Worm (Caenorhabditis elegans): ENCODE measurements around the gene nhr-110.

nhr-110 gene

DNA sequence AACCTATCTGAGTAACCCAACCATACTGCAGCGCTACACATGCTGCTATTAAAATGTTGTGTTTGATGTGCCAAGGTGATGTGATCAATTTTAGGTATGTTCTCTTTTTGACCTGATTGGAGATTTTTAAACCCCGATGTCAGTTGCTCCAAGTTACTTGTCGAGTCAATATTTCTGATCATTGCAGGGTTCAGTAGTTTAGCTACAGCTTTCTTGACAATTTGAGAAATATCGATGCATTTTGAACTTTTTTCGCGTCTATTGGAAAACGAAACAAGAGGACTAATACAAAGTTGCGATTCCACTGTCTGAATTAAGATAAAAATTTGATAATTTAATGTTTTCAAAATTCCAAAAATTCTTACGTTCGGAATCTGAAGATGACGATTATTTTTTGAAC lies 811 bp downstream of the nhr-110 start:
- TF ChIP-seq mec-3 (tag; optimal IDR thresholded peaks at IDR 0.05; ENCODE audit: borderline replicate concordance) (no peak), hlh-13 (GFP tag; optimal IDR thresholded peaks at IDR 0.05) (no peak), sox-2 (GFP tag; IDR thresholded peaks at IDR 0.05) (no peak), fkh-6 (tag; optimal IDR thresholded peaks at IDR 0.05) (no peak), madf-2 (tag; optimal IDR thresholded peaks at IDR 0.05) (no peak), elt-4 (tag; optimal IDR thresholded peaks at IDR 0.05) (no peak), lin-11 (tag; optimal IDR thresholded peaks at IDR 0.05) (no peak), ceh-24 (tag; optimal IDR thresholded peaks at IDR 0.05) (no peak), ceh-34 (tag; optimal IDR thresholded peaks at IDR 0.05) (no peak), unc-86 (tag; optimal IDR thresholded peaks at IDR 0.05) (no peak), C08G9.2 (tag; optimal IDR thresholded peaks at IDR 0.05) (no peak), pha-2 (tag; optimal IDR thresholded peaks at IDR 0.05) (no peak), pag-3 (tag; optimal IDR thresholded peaks at IDR 0.05; ENCODE audit: borderline replicate concordance) (no peak)

DNA sequence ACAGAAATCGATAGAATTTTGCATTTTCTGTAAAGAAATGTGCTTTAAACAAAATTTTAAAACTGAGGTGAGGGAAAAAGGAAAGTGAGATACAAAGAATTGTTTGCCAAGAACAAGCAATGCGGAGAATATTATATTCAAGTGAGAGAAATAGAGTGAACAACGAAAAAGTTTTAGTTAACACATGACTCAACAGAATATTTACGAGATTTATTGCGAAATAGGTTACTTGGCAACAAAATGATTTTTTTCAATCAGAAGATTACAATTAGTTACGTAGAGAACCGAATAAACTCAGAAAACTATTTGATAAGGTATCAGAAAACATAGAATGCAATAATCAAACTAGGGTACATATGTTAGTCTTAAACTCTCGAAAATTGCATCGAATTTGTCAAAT lies 2.7 kb downstream of the nhr-110 start, which contains the start of gene nhr-117:
Gene nhr-117, minus strand, starts transcription at position 27 of the 400 bp plus-strand sequence.
- TF ChIP-seq odd-2 (tag; optimal IDR thresholded peaks at IDR 0.05): no peak
- TF ChIP-seq F13H6.1 (tag; optimal IDR thresholded peaks at IDR 0.05): no peak
- TF ChIP-seq ets-4 (tag; optimal IDR thresholded peaks at IDR 0.05): no peak
- no peak for TF ChIP-seq lin-11 (tag; optimal IDR thresholded peaks at IDR 0.05)
- TF ChIP-seq ref-2 (tag; optimal IDR thresholded peaks at IDR 0.05): no peak
- TF ChIP-seq sox-4 (tag; optimal IDR thresholded peaks at IDR 0.05): no peak
- TF ChIP-seq C08G9.2 (tag; optimal IDR thresholded peaks at IDR 0.05): no peak
- no peak for TF ChIP-seq dmd-4 (tag; optimal IDR thresholded peaks at IDR 0.05; ENCODE audit: borderline replicate concordance)
- no peak for TF ChIP-seq zip-5 (tag; optimal IDR thresholded peaks at IDR 0.05)

DNA sequence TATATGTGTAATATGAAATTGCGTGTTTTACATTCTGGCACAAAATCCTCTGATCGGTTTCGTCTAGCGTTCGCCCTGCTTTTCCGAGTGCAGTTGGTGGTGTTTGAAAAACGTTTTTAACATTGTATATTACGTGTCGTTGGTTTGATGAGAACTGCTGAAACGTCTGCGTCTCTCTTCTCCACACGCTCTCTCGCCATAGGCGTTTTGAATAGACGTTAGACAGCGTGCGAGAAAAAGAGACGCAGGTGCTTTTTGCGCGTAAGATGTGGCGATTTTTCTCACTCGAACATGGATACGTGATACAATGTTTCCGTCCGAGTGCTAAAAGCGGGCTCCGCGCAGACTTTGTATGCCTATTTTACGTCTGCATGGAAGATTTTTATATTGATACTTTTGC lies 3.7 kb downstream of the nhr-110 start:
- TF ChIP-seq dve-1 (tag; optimal IDR thresholded peaks at IDR 0.05): no peak
- no peak for TF ChIP-seq unc-42 (tag; optimal IDR thresholded peaks at IDR 0.05)
- no peak for TF ChIP-seq ref-2 (tag; optimal IDR thresholded peaks at IDR 0.05)
- no peak for TF ChIP-seq ceh-48 (tag; optimal IDR thresholded peaks at IDR 0.05)
- TF ChIP-seq ceh-45 (GFP tag; IDR thresholded peaks at IDR 0.05): no peak
- TF ChIP-seq ceh-31 (tag; optimal IDR thresholded peaks at IDR 0.05): no peak
- TF ChIP-seq fkh-6 (tag; optimal IDR thresholded peaks at IDR 0.05): no peak
- TF ChIP-seq elt-4 (tag; optimal IDR thresholded peaks at IDR 0.05): no peak
- TF ChIP-seq ceh-9 (tag; optimal IDR thresholded peaks at IDR 0.05): no peak
- no peak for TF ChIP-seq hlh-13 (GFP tag; optimal IDR thresholded peaks at IDR 0.05)
- no peak for TF ChIP-seq mec-3 (tag; optimal IDR thresholded peaks at IDR 0.05; ENCODE audit: borderline replicate concordance)

ce11 chrV:1618760-1619159 lies 5.5 kb downstream of the nhr-110 start, which contains the start of gene nhr-179:
nhr-179 (minus strand) TSS chrV:1618860.
- TF ChIP-seq F13H6.1 (tag; optimal IDR thresholded peaks at IDR 0.05): no peak
- no peak for TF ChIP-seq C38D4.7 (GFP tag; optimal IDR thresholded peaks at IDR 0.05)
- no peak for TF ChIP-seq ztf-16 (tag; optimal IDR thresholded peaks at IDR 0.05)
- no peak for TF ChIP-seq fkh-6 (tag; optimal IDR thresholded peaks at IDR 0.05)
- TF ChIP-seq madf-2 (tag; optimal IDR thresholded peaks at IDR 0.05): no peak
- TF ChIP-seq pax-1 (tag; optimal IDR thresholded peaks at IDR 0.05): no peak
- no peak for TF ChIP-seq tbx-2 (tag; optimal IDR thresholded peaks at IDR 0.05)
- no peak for TF ChIP-seq ceh-19 (GFP tag; optimal IDR thresholded peaks at IDR 0.05)
- no peak for TF ChIP-seq dmd-4 (tag; optimal IDR thresholded peaks at IDR 0.05; ENCODE audit: borderline replicate concordance)
- TF ChIP-seq pag-3 (tag; optimal IDR thresholded peaks at IDR 0.05; ENCODE audit: borderline replicate concordance): no peak
- TF ChIP-seq sox-2 (GFP tag; IDR thresholded peaks at IDR 0.05): no peak
- no peak for TF ChIP-seq npax-4 (tag; optimal IDR thresholded peaks at IDR 0.05)
- TF ChIP-seq T23F11.4 (GFP tag; optimal IDR thresholded peaks at IDR 0.05): no peak
- TF ChIP-seq unc-3 (GFP tag; conservative IDR thresholded peaks at IDR 0.05): no peak
- TF ChIP-seq unc-3 (tag; optimal IDR thresholded peaks at IDR 0.05): no peak
- TF ChIP-seq ceh-9 (tag; optimal IDR thresholded peaks at IDR 0.05): no peak
- TF ChIP-seq sox-4 (tag; optimal IDR thresholded peaks at IDR 0.05): no peak
- no peak for TF ChIP-seq pha-2 (tag; optimal IDR thresholded peaks at IDR 0.05)
- TF ChIP-seq syd-9 (tag; optimal IDR thresholded peaks at IDR 0.05): no peak
- no peak for TF ChIP-seq ama-1 (optimal IDR thresholded peaks at IDR 0.05)
